Worm (Caenorhabditis elegans) whole organism, mixed stage, embryonic: ENCODE data around the gene F26G1.15.

Experiments
- ceh-39 ChIP-seq: fragments of 150-350 bp; optimal IDR thresholded peaks from 2 replicates; lab custom pipeline; 2014; ENCODE audit warnings: missing biosample characterization, missing genetic modification characterization
- ces-1 ChIP-seq: fragments of 150-350 bp; optimal IDR thresholded peaks from 2 replicates; lab custom pipeline; 2014; ENCODE audit warnings: missing biosample characterization, missing genetic modification reagents, missing genetic modification characterization
- elt-3 ChIP-seq: fragments of 150-350 bp; optimal IDR thresholded peaks from 2 replicates; lab custom pipeline; 2014; ENCODE audit warnings: missing biosample characterization, missing genetic modification characterization
- ham-2 ChIP-seq: fragments of 200-800 bp; sonication (Bioruptor generic); optimal IDR thresholded peaks from 2 replicates; lab custom pipeline; 2018; ENCODE audit warnings: mild to moderate bottlenecking, missing genetic modification characterization, missing compliant biosample characterization
- lin-13 ChIP-seq: fragments of 150-350 bp; optimal IDR thresholded peaks from 2 replicates; lab custom pipeline; 2014; ENCODE audit warnings: missing biosample characterization, missing genetic modification characterization
- nhr-237 ChIP-seq: fragments of 150-350 bp; optimal IDR thresholded peaks from 2 replicates; lab custom pipeline; 2014; ENCODE audit warnings: missing biosample characterization, missing genetic modification characterization
- sem-2 ChIP-seq: fragments of 200-800 bp; sonication (Bioruptor generic); optimal IDR thresholded peaks from 2 replicates; lab custom pipeline; 2018; ENCODE audit warnings: mild to moderate bottlenecking, missing genetic modification characterization, missing compliant biosample characterization
- unc-62 ChIP-seq: fragments of 150-350 bp; optimal IDR thresholded peaks from 2 replicates; lab custom pipeline; 2014; ENCODE audit warnings: missing biosample characterization, missing genetic modification reagents, missing genetic modification characterization

DNA sequence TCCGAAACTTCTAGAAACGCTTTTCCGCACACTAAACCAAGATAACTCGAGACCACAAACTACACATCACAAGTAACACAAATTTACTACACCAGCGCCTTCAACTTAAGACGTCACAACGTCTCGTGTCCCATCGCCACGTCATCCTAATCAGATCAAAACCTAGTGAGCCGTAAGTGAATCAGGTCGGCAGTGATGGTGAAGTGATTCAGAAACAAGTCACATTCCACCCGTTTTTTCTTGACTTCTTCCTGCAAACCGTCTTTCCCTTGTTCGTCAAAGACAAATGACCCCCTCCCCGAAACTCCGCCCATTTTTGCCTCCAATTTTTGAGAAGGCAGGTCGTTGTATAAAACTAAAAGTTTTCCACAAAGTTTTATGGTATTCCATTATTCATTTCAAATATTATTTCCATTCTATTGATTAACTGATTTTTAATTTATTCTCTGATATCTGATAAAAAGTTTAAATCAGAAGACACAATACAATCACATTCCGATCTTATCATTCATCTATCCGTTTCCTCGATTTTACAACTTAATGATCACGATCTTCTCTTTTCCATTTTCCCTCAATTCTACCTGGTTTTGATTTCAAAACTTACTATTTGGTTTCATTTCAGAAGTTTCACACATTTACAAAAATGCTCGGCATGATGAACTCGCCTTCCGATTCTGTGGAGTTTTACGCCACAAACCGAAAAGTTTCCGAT lies 27.4 kb upstream of the F26G1.15 start, which contains the start of gene F26G1.2:
- TF ChIP-seq elt-3 (tag; lab: Kevin White, UChicago) (no peak), unc-62 (GFP tag; lab: Kevin White, UChicago) (no peak), sem-2 (GFP tag; lab: Kevin White, UChicago) (no peak), ham-2 (GFP tag; lab: Kevin White, UChicago) (no peak), ces-1 (GFP tag; lab: Kevin White, UChicago) (no peak), ceh-39 (no peak), lin-13 (no peak), nhr-237 (tag; lab: Kevin White, UChicago) (no peak)
